Worm (Caenorhabditis elegans) whole organism, young adult: ENCODE measurements around the gene Y25C1A.6.
A peak's percentile ranks its signal among the peaks of the same experiment; 100 is the strongest.

Experiments
- C17E4.6 ChIP-seq: fragments of 200-800 bp; sonication (Bioruptor generic); IDR thresholded peaks from 2 replicates; pipeline ENCODE4 v1.3.6; 2022; ENCODE audit warnings: missing genetic modification reagents, missing genetic modification characterization, missing compliant biosample characterization
- F23B12.7 ChIP-seq: sonication (generic microtip); optimal IDR thresholded peaks from 2 replicates; lab custom pipeline; 2017; ENCODE audit warnings: missing genetic modification characterization, mild to moderate bottlenecking, missing compliant biosample characterization, antibody characterized with exemption, moderate library complexity; ENCODE audit not compliant: insufficient read depth
- F39B2.1 ChIP-seq: fragments of 200-800 bp; sonication (Bioruptor generic); IDR thresholded peaks from 2 replicates; pipeline ENCODE4 v1.3.6; 2022; ENCODE audit warnings: missing genetic modification reagents, missing genetic modification characterization, missing compliant biosample characterization
- F52B5.7 ChIP-seq: sonication (generic microtip); optimal IDR thresholded peaks from 2 replicates; lab custom pipeline; 2016; ENCODE audit warnings: mild to moderate bottlenecking, missing genetic modification characterization, missing compliant biosample characterization
- F55B11.4 ChIP-seq: sonication (generic microtip); optimal IDR thresholded peaks from 2 replicates; lab custom pipeline; 2016; ENCODE audit warnings: missing compliant biosample characterization, missing genetic modification characterization, borderline replicate concordance; ENCODE audit not compliant: insufficient read depth
- Y95B8A.8 ChIP-seq: fragments of 200-800 bp; sonication (Bioruptor generic); IDR thresholded peaks from 2 replicates; pipeline ENCODE4 v1.3.6; 2022; ENCODE audit warnings: missing genetic modification reagents, missing genetic modification characterization, missing compliant biosample characterization
- akir-1 ChIP-seq: fragments of 200-800 bp; sonication (Bioruptor generic); optimal IDR thresholded peaks from 2 replicates; lab custom pipeline; 2018; ENCODE audit warnings: mild to moderate bottlenecking, missing genetic modification characterization, moderate library complexity, missing compliant biosample characterization
- ama-1 ChIP-seq, 3 experiments: fragments of 150-350 bp in 1 of 3; sonication (generic microtip) in 2 of 3; optimal IDR thresholded peaks; 2 replicates each; lab custom pipeline; 2014 to 2018; ENCODE audit warnings: missing biosample characterization in 2 of 3, missing genetic modification characterization in 2 of 3, missing genetic modification reagents in 2 of 3
- aptf-3 ChIP-seq: fragments of 200-800 bp; sonication (Bioruptor generic); IDR thresholded peaks from 2 replicates; pipeline ENCODE4 v1.3.6; 2022; ENCODE audit warnings: missing genetic modification characterization, missing compliant biosample characterization
- attf-5 ChIP-seq: fragments of 200-800 bp; sonication (Bioruptor generic); optimal IDR thresholded peaks from 2 replicates; lab custom pipeline; 2018; ENCODE audit warnings: mild to moderate bottlenecking, missing genetic modification characterization, missing compliant biosample characterization
- bed-2 ChIP-seq: fragments of 200-800 bp; sonication (Bioruptor generic); IDR thresholded peaks from 2 replicates; pipeline ENCODE4 v1.3.6; 2022; ENCODE audit warnings: missing genetic modification reagents, missing genetic modification characterization, missing compliant biosample characterization
- ceh-58 ChIP-seq: fragments of 200-800 bp; sonication (Bioruptor generic); IDR thresholded peaks from 2 replicates; pipeline ENCODE4 v1.3.6; 2022; ENCODE audit warnings: missing genetic modification characterization, missing compliant biosample characterization
- ceh-79 ChIP-seq: sonication (generic microtip); optimal IDR thresholded peaks from 2 replicates; lab custom pipeline; 2017; ENCODE audit warnings: mild to moderate bottlenecking, missing genetic modification characterization, missing compliant biosample characterization
- ekl-4 ChIP-seq: fragments of 200-800 bp; sonication (Bioruptor generic); IDR thresholded peaks from 2 replicates; pipeline ENCODE4 v1.3.6; 2022; ENCODE audit warnings: missing genetic modification reagents, missing genetic modification characterization, missing compliant biosample characterization
- ets-4 ChIP-seq: fragments of 200-800 bp; sonication (Bioruptor generic); optimal IDR thresholded peaks from 2 replicates; lab custom pipeline; 2018; ENCODE audit warnings: mild to moderate bottlenecking, missing genetic modification characterization, missing compliant biosample characterization
- fkh-3 ChIP-seq: sonication (generic microtip); optimal IDR thresholded peaks from 2 replicates; lab custom pipeline; 2016; ENCODE audit warnings: mild to moderate bottlenecking, missing genetic modification characterization, missing compliant biosample characterization
- him-1 ChIP-seq: sonication (generic microtip); optimal IDR thresholded peaks from 2 replicates; lab custom pipeline; 2016; ENCODE audit warnings: missing genotype, missing genetic modification reagents, missing genetic modification characterization, missing compliant biosample characterization
- let-607 ChIP-seq, 2 experiments: fragments of 200-800 bp in 1 of 2; sonication (Bioruptor generic) in 1 of 2; sonication (generic microtip) in 1 of 2; optimal IDR thresholded peaks; 2 replicates each; lab custom pipeline; 2016 to 2018; ENCODE audit warnings: mild to moderate bottlenecking in 2 of 2, missing compliant biosample characterization in 2 of 2, missing genetic modification characterization in 2 of 2, moderate library complexity in 2 of 2, missing genotype in 1 of 2
- lin-26 ChIP-seq: fragments of 200-800 bp; sonication (Bioruptor generic); IDR thresholded peaks from 2 replicates; pipeline ENCODE4 v1.3.6; 2022; ENCODE audit warnings: missing genetic modification reagents, missing genetic modification characterization, missing compliant biosample characterization
- lin-54 ChIP-seq: fragments of 200-800 bp; sonication (Bioruptor generic); optimal IDR thresholded peaks from 2 replicates; lab custom pipeline; 2018; ENCODE audit warnings: mild to moderate bottlenecking, missing genetic modification characterization, missing compliant biosample characterization
- lir-1 ChIP-seq: fragments of 200-800 bp; sonication (Bioruptor generic); conservative IDR thresholded peaks from 2 replicates; pipeline ENCODE4 v1.3.6; 2022; ENCODE audit warnings: missing genetic modification reagents, missing genetic modification characterization, missing compliant biosample characterization
- madf-3 ChIP-seq: fragments of 200-800 bp; sonication (Bioruptor generic); IDR thresholded peaks from 2 replicates; pipeline ENCODE4 v1.3.6; 2022; ENCODE audit warnings: missing genetic modification reagents, missing genetic modification characterization, missing compliant biosample characterization
- madf-6 ChIP-seq: fragments of 200-800 bp; sonication (Bioruptor generic); IDR thresholded peaks from 2 replicates; pipeline ENCODE4 v1.3.6; 2022; ENCODE audit warnings: missing genetic modification reagents, missing genetic modification characterization, missing compliant biosample characterization
- mel-28 ChIP-seq: sonication (generic microtip); optimal IDR thresholded peaks from 2 replicates; lab custom pipeline; 2016; ENCODE audit warnings: borderline replicate concordance, mild to moderate bottlenecking, missing genetic modification characterization, missing compliant biosample characterization
- mxl-1 ChIP-seq: sonication (generic microtip); optimal IDR thresholded peaks from 2 replicates; lab custom pipeline; 2016; ENCODE audit warnings: missing genetic modification characterization, missing compliant biosample characterization
- nfya-2 ChIP-seq: fragments of 200-800 bp; sonication (Bioruptor generic); IDR thresholded peaks from 2 replicates; pipeline ENCODE4 v1.3.6; 2022; ENCODE audit warnings: missing genetic modification reagents, missing genetic modification characterization, missing compliant biosample characterization
- nhr-120 ChIP-seq: fragments of 200-800 bp; sonication (Bioruptor generic); IDR thresholded peaks from 2 replicates; pipeline ENCODE4 v1.3.6; 2022; ENCODE audit warnings: missing genetic modification characterization, missing compliant biosample characterization
- nhr-179 ChIP-seq: sonication (generic microtip); optimal IDR thresholded peaks from 2 replicates; lab custom pipeline; 2016; ENCODE audit warnings: mild to moderate bottlenecking, missing genetic modification characterization, missing compliant biosample characterization
- nhr-80 ChIP-seq: sonication (generic microtip); optimal IDR thresholded peaks from 2 replicates; lab custom pipeline; 2016; ENCODE audit warnings: missing genetic modification characterization, missing compliant biosample characterization
- pbrm-1 ChIP-seq: fragments of 200-800 bp; sonication (Bioruptor generic); IDR thresholded peaks from 2 replicates; pipeline ENCODE4 v1.3.6; 2022; ENCODE audit warnings: missing genetic modification reagents, missing genetic modification characterization, missing compliant biosample characterization
- rec-8 ChIP-seq, 2 experiments: sonication (generic microtip); optimal IDR thresholded peaks; 2 replicates each; lab custom pipeline; 2016; ENCODE audit warnings: mild to moderate bottlenecking in 2 of 2, missing genetic modification characterization in 2 of 2, missing genetic modification reagents in 2 of 2, missing genotype in 2 of 2, missing biosample characterization in 1 of 2, missing compliant biosample characterization in 1 of 2, moderate library complexity in 1 of 2
- sdz-38 ChIP-seq: sonication (generic microtip); optimal IDR thresholded peaks from 2 replicates; lab custom pipeline; 2016; ENCODE audit warnings: missing genotype, missing genetic modification characterization, missing compliant biosample characterization
- snpc-1.3 ChIP-seq: sonication (generic microtip); optimal IDR thresholded peaks from 2 replicates; lab custom pipeline; 2017; ENCODE audit warnings: missing genetic modification characterization, mild to moderate bottlenecking, missing compliant biosample characterization, antibody characterized with exemption, moderate library complexity, missing genotype, missing genetic modification reagents; ENCODE audit not compliant: insufficient read depth
- snpc-3.4 ChIP-seq: sonication (generic microtip); optimal IDR thresholded peaks from 2 replicates; lab custom pipeline; 2017; ENCODE audit warnings: missing genetic modification characterization, mild to moderate bottlenecking, missing compliant biosample characterization, antibody characterized with exemption, moderate library complexity, missing genotype, missing genetic modification reagents
- snpc-4 ChIP-seq, 5 experiments: fragments of 150-350 bp in 1 of 5; sonication (generic microtip) in 4 of 5; optimal IDR thresholded peaks; 2 replicates each; lab custom pipeline; 2014 to 2018; ENCODE audit warnings: missing genetic modification characterization in 5 of 5, missing biosample characterization in 3 of 5, antibody characterized with exemption in 2 of 5, mild to moderate bottlenecking in 2 of 5, missing compliant biosample characterization in 2 of 5, missing genotype in 2 of 5, moderate library complexity in 2 of 5, missing genetic modification reagents in 1 of 5
- tbp1 ChIP-seq: fragments of 200-800 bp; sonication (Bioruptor generic); optimal IDR thresholded peaks from 2 replicates; lab custom pipeline; 2018; ENCODE audit warnings: mild to moderate bottlenecking, missing genetic modification characterization, missing compliant biosample characterization
- tlf-1 ChIP-seq: fragments of 200-800 bp; sonication (Bioruptor generic); optimal IDR thresholded peaks from 2 replicates; lab custom pipeline; 2018; ENCODE audit warnings: mild to moderate bottlenecking, missing genetic modification characterization, missing compliant biosample characterization
- unc-62 ChIP-seq: fragments of 150-350 bp; optimal IDR thresholded peaks from 2 replicates; lab custom pipeline; 2014; ENCODE audit warnings: missing biosample characterization, missing genetic modification reagents, missing genetic modification characterization
- ztf-25 ChIP-seq: fragments of 200-800 bp; sonication (Bioruptor generic); IDR thresholded peaks from 2 replicates; pipeline ENCODE4 v1.3.6; 2022; ENCODE audit warnings: missing genetic modification reagents, missing genetic modification characterization, missing compliant biosample characterization
- ztf-3 ChIP-seq: fragments of 200-800 bp; sonication (Bioruptor generic); optimal IDR thresholded peaks from 2 replicates; lab custom pipeline; 2018; ENCODE audit warnings: mild to moderate bottlenecking, missing genetic modification characterization, missing compliant biosample characterization

Gene Y25C1A.6

ce11 chrII:3062222-3062621 is 1.3 kb downstream of the Y25C1A.6 start (continued):
- TF ChIP-seq F52B5.7 (tag; lab: Kevin White, UChicago): no peak
- TF ChIP-seq lin-54 (GFP tag; lab: Kevin White, UChicago): peak; percentile 51
- TF ChIP-seq madf-3 (GFP tag; lab: Robert Waterston, UW): no peak
- no peak for TF ChIP-seq rec-8 (tag; optimal IDR thresholded peaks at IDR 0.05; lab: Kevin White, UChicago)
- TF ChIP-seq ceh-79: no peak
- TF ChIP-seq fkh-3: no peak
- TF ChIP-seq nhr-120: no peak
- TF ChIP-seq ekl-4 (GFP tag; lab: Robert Waterston, UW): no peak
- no peak for TF ChIP-seq C17E4.6 (GFP tag; lab: Robert Waterston, UW)
- no peak for TF ChIP-seq ets-4 (GFP tag; lab: Kevin White, UChicago)
- TF ChIP-seq him-1 (tag; lab: Kevin White, UChicago): no peak
- no peak for TF ChIP-seq bed-2 (GFP tag; lab: Robert Waterston, UW)
- no peak for TF ChIP-seq ztf-25
- no peak for TF ChIP-seq aptf-3 (GFP tag; lab: Robert Waterston, UW)
- TF ChIP-seq pbrm-1 (GFP tag; lab: Robert Waterston, UW): no peak; the same call in 1 of the 2 replicates
- TF ChIP-seq let-607 (tag; optimal IDR thresholded peaks at IDR 0.05; lab: Kevin White, UChicago): peak; percentile 2 to 5
- peak; percentile 74; the same call in 1 of the 2 replicates for TF ChIP-seq Y95B8A.8 (GFP tag; lab: Robert Waterston, UW)
- TF ChIP-seq snpc-3.4 (tag; lab: Kevin White, UChicago): peak; percentile 34
- no peak for TF ChIP-seq F39B2.1 (GFP tag; lab: Robert Waterston, UW)
- TF ChIP-seq nfya-2 (GFP tag; lab: Robert Waterston, UW): no peak
- TF ChIP-seq mxl-1: no peak
- TF ChIP-seq F23B12.7: peak; percentile 70
- TF ChIP-seq lin-26 (GFP tag; lab: Robert Waterston, UW): no peak; the same call in 1 of the 2 replicates
- TF ChIP-seq ceh-58 (GFP tag; lab: Robert Waterston, UW): no peak
- TF ChIP-seq ztf-3 (GFP tag; lab: Kevin White, UChicago): no peak
- TF ChIP-seq lir-1 (GFP tag; lab: Robert Waterston, UW): no peak
- TF ChIP-seq sdz-38 (tag; lab: Kevin White, UChicago): no peak
- peak; percentile 39 for TF ChIP-seq snpc-4 (GFP tag; optimal IDR thresholded peaks at IDR 0.05; lab: Kevin White, UChicago)
- TF ChIP-seq snpc-4 (tag; optimal IDR thresholded peaks at IDR 0.05; lab: Kevin White, UChicago): peak in 3 of 4 experiments; percentile 41 to 62 (median 43)
- TF ChIP-seq unc-62 (GFP tag; lab: Kevin White, UChicago): no peak
- TF ChIP-seq nhr-80 (tag; lab: Kevin White, UChicago): peak; percentile 12
- TF ChIP-seq F55B11.4: no peak
- no peak for TF ChIP-seq akir-1
- TF ChIP-seq tlf-1 (GFP tag; lab: Kevin White, UChicago): no peak
- no peak for TF ChIP-seq nhr-179 (tag; lab: Kevin White, UChicago)
- peak; percentile 95 for TF ChIP-seq tbp1 (GFP tag; lab: Kevin White, UChicago)
- TF ChIP-seq ama-1 (optimal IDR thresholded peaks at IDR 0.05; lab: Kevin White, UChicago): no peak
- TF ChIP-seq ama-1 (GFP tag; optimal IDR thresholded peaks at IDR 0.05; lab: Kevin White, UChicago): peak in 1 of 2 experiments; percentile 38
- TF ChIP-seq mel-28: no peak
- TF ChIP-seq attf-5: no peak
- TF ChIP-seq snpc-1.3 (tag; lab: Kevin White, UChicago): peak; percentile 56
- peak; percentile 73 for TF ChIP-seq madf-6 (GFP tag; lab: Robert Waterston, UW)
